Worm (Caenorhabditis elegans) whole organism, late embryonic: ENCODE data around the gene F19B2.5.

Source experiments
- C08G9.2 ChIP-seq: sonication (generic microtip); optimal IDR thresholded peaks from 2 replicates; lab custom pipeline; 2016; ENCODE audit warnings: mild to moderate bottlenecking, missing genetic modification characterization, moderate library complexity, missing compliant biosample characterization
- K09A11.1 ChIP-seq: sonication (generic microtip); optimal IDR thresholded peaks from 2 replicates; lab custom pipeline; 2017; ENCODE audit warnings: antibody characterized with exemption, mild to moderate bottlenecking, missing genetic modification characterization, missing compliant biosample characterization; ENCODE audit not compliant: insufficient read depth
- T23F11.4 ChIP-seq: fragments of 200-800 bp; sonication (Bioruptor generic); optimal IDR thresholded peaks from 2 replicates; lab custom pipeline; 2018; ENCODE audit warnings: mild to moderate bottlenecking, missing genetic modification characterization, missing compliant biosample characterization
- ahr-1 ChIP-seq: sonication (generic microtip); optimal IDR thresholded peaks from 2 replicates; lab custom pipeline; 2016; ENCODE audit warnings: missing genetic modification characterization, missing compliant biosample characterization
- ama-1 ChIP-seq: fragments of 150-350 bp; optimal IDR thresholded peaks from 2 replicates; lab custom pipeline; 2014
- ceh-18 ChIP-seq: sonication (generic microtip); optimal IDR thresholded peaks from 2 replicates; lab custom pipeline; 2016; ENCODE audit warnings: missing genetic modification characterization, missing compliant biosample characterization
- ceh-2 ChIP-seq: sonication (generic microtip); optimal IDR thresholded peaks from 2 replicates; lab custom pipeline; 2016; ENCODE audit warnings: missing genotype, missing genetic modification characterization, missing compliant biosample characterization
- ceh-22 ChIP-seq: sonication (generic microtip); optimal IDR thresholded peaks from 2 replicates; lab custom pipeline; 2017; ENCODE audit warnings: missing biosample characterization, missing genetic modification characterization
- ceh-31 ChIP-seq: sonication (generic microtip); optimal IDR thresholded peaks from 2 replicates; lab custom pipeline; 2016; ENCODE audit warnings: missing genetic modification characterization, missing compliant biosample characterization
- ceh-34 ChIP-seq: sonication (generic microtip); optimal IDR thresholded peaks from 2 replicates; lab custom pipeline; 2016; ENCODE audit warnings: mild to moderate bottlenecking, missing genetic modification characterization, missing compliant biosample characterization
- che-1 ChIP-seq: sonication (generic microtip); optimal IDR thresholded peaks from 2 replicates; lab custom pipeline; 2016; ENCODE audit warnings: mild to moderate bottlenecking, missing genetic modification characterization, missing compliant biosample characterization
- dmd-4 ChIP-seq: sonication (generic microtip); optimal IDR thresholded peaks from 2 replicates; lab custom pipeline; 2016; ENCODE audit warnings: borderline replicate concordance, missing genetic modification characterization, missing compliant biosample characterization
- dve-1 ChIP-seq: sonication (generic microtip); optimal IDR thresholded peaks from 2 replicates; lab custom pipeline; 2017; ENCODE audit warnings: antibody characterized with exemption, mild to moderate bottlenecking, missing genetic modification characterization, missing compliant biosample characterization
- elt-4 ChIP-seq: sonication (generic microtip); optimal IDR thresholded peaks from 2 replicates; lab custom pipeline; 2016; ENCODE audit warnings: missing genetic modification characterization, missing compliant biosample characterization
- eyg-1 ChIP-seq: sonication (generic microtip); optimal IDR thresholded peaks from 2 replicates; lab custom pipeline; 2016; ENCODE audit warnings: missing genotype, missing genetic modification characterization, missing compliant biosample characterization
- fkh-10 ChIP-seq: fragments of 150-350 bp; optimal IDR thresholded peaks from 2 replicates; lab custom pipeline; 2014; ENCODE audit warnings: missing biosample characterization, missing genetic modification reagents, missing genetic modification characterization
- fkh-6 ChIP-seq: sonication (generic microtip); optimal IDR thresholded peaks from 2 replicates; lab custom pipeline; 2016; ENCODE audit warnings: missing genetic modification characterization, missing compliant biosample characterization
- hlh-13 ChIP-seq: fragments of 200-800 bp; sonication (Bioruptor generic); optimal IDR thresholded peaks from 2 replicates; lab custom pipeline; 2018; ENCODE audit warnings: mild to moderate bottlenecking, missing genetic modification characterization, missing compliant biosample characterization
- hlh-30 ChIP-seq: sonication (generic microtip); optimal IDR thresholded peaks from 2 replicates; lab custom pipeline; 2017; ENCODE audit warnings: antibody characterized with exemption, missing genetic modification characterization, missing compliant biosample characterization; ENCODE audit not compliant: insufficient read depth
- hlh-6 ChIP-seq: sonication (generic microtip); optimal IDR thresholded peaks from 2 replicates; lab custom pipeline; 2016; ENCODE audit warnings: missing genotype, missing genetic modification characterization, missing compliant biosample characterization
- lim-6 ChIP-seq: sonication (generic microtip); optimal IDR thresholded peaks from 2 replicates; lab custom pipeline; 2016; ENCODE audit warnings: missing genetic modification characterization, missing compliant biosample characterization
- lin-11 ChIP-seq: fragments of 200-800 bp; sonication (Bioruptor generic); optimal IDR thresholded peaks from 2 replicates; lab custom pipeline; 2018; ENCODE audit warnings: mild to moderate bottlenecking, missing genetic modification characterization, missing compliant biosample characterization
- madf-2 ChIP-seq: sonication (generic microtip); optimal IDR thresholded peaks from 2 replicates; lab custom pipeline; 2017; ENCODE audit warnings: missing genetic modification characterization, missing compliant biosample characterization
- mec-3 ChIP-seq: sonication (generic microtip); optimal IDR thresholded peaks from 2 replicates; lab custom pipeline; 2016; ENCODE audit warnings: borderline replicate concordance, missing genetic modification characterization, missing compliant biosample characterization
- nfya-1 ChIP-seq: sonication (generic microtip); optimal IDR thresholded peaks from 2 replicates; lab custom pipeline; 2017; ENCODE audit warnings: missing genetic modification characterization, mild to moderate bottlenecking, missing compliant biosample characterization, antibody characterized with exemption, moderate library complexity
- nhr-11 ChIP-seq: fragments of 150-350 bp; optimal IDR thresholded peaks from 2 replicates; lab custom pipeline; 2014; ENCODE audit warnings: missing biosample characterization, missing genetic modification characterization
- nhr-232 ChIP-seq: sonication (generic microtip); optimal IDR thresholded peaks from 2 replicates; lab custom pipeline; 2016; ENCODE audit warnings: missing genetic modification characterization, missing compliant biosample characterization
- npax-4 ChIP-seq: sonication (generic microtip); optimal IDR thresholded peaks from 2 replicates; lab custom pipeline; 2016; ENCODE audit warnings: missing genetic modification characterization, missing compliant biosample characterization
- odd-2 ChIP-seq: sonication (generic microtip); optimal IDR thresholded peaks from 2 replicates; lab custom pipeline; 2017; ENCODE audit warnings: antibody characterized with exemption, mild to moderate bottlenecking, missing genetic modification characterization, missing compliant biosample characterization
- pqm-1 ChIP-seq: sonication (generic microtip); optimal IDR thresholded peaks from 2 replicates; lab custom pipeline; 2016; ENCODE audit warnings: missing genetic modification characterization, missing compliant biosample characterization
- rnt-1 ChIP-seq: sonication (generic microtip); optimal IDR thresholded peaks from 2 replicates; lab custom pipeline; 2016; ENCODE audit warnings: missing genetic modification characterization, missing compliant biosample characterization
- sdc-2 ChIP-seq: sonication (generic microtip); optimal IDR thresholded peaks from 2 replicates; lab custom pipeline; 2016; ENCODE audit warnings: missing genotype, missing genetic modification characterization, missing compliant biosample characterization
- sox-2 ChIP-seq: fragments of 200-800 bp; sonication (Bioruptor generic); IDR thresholded peaks from 2 replicates; pipeline ENCODE4 v1.3.6; 2022; ENCODE audit warnings: missing genetic modification reagents, missing genetic modification characterization, missing compliant biosample characterization
- syd-9 ChIP-seq: sonication (generic microtip); optimal IDR thresholded peaks from 2 replicates; lab custom pipeline; 2016; ENCODE audit warnings: mild to moderate bottlenecking, missing genetic modification characterization, moderate library complexity, missing compliant biosample characterization
- ttx-3 ChIP-seq: sonication (generic microtip); optimal IDR thresholded peaks from 2 replicates; lab custom pipeline; 2016; ENCODE audit warnings: missing genetic modification reagents, missing genetic modification characterization, missing compliant biosample characterization
- unc-3 ChIP-seq, 2 experiments: fragments of 200-800 bp in 1 of 2; sonication (Bioruptor generic) in 1 of 2; sonication (generic microtip) in 1 of 2; conservative IDR thresholded peaks in 1 of 2; optimal IDR thresholded peaks in 1 of 2; 2 replicates each; pipeline versions ENCODE4 v1.3.6 to Lab custom; 2016 to 2022; ENCODE audit warnings: missing compliant biosample characterization in 2 of 2, missing genetic modification characterization in 2 of 2, missing genetic modification reagents in 1 of 2
- unc-42 ChIP-seq: sonication (generic microtip); optimal IDR thresholded peaks from 2 replicates; lab custom pipeline; 2016; ENCODE audit warnings: missing genotype, missing genetic modification characterization, missing compliant biosample characterization
- unc-55 ChIP-seq: sonication (generic microtip); optimal IDR thresholded peaks from 2 replicates; lab custom pipeline; 2017; ENCODE audit warnings: missing biosample characterization, missing genetic modification reagents, missing genetic modification characterization
- zip-5 ChIP-seq: sonication (generic microtip); optimal IDR thresholded peaks from 2 replicates; lab custom pipeline; 2016; ENCODE audit warnings: missing genetic modification characterization, missing compliant biosample characterization

Gene F19B2.5

ce11 chrV:20182311-20182710 is 18.3 kb upstream of the F19B2.5 start:
- no peak for TF ChIP-seq lin-11
- no peak for TF ChIP-seq sox-2 (GFP tag; lab: Robert Waterston, UW)
- no peak for TF ChIP-seq syd-9 (tag; lab: Kevin White, UChicago)

ce11 chrV:20171941-20172340 is 8.0 kb upstream of the F19B2.5 start, which contains the start of gene srw-39:
Gene srw-39, minus strand, starts transcription at chrV:20172041.
- TF ChIP-seq elt-4 (tag; lab: Kevin White, UChicago) (no peak), pqm-1 (no peak), T23F11.4 (GFP tag; lab: Kevin White, UChicago) (no peak), ceh-31 (no peak), C08G9.2 (tag; lab: Kevin White, UChicago) (no peak), ceh-2 (tag; lab: Kevin White, UChicago) (no peak), fkh-10 (GFP tag; lab: Kevin White, UChicago) (no peak), K09A11.1 (tag; lab: Kevin White, UChicago) (no peak), eyg-1 (tag; lab: Kevin White, UChicago) (no peak)

- TF ChIP-seq dve-1 (tag; lab: Kevin White, UChicago) (no peak), ahr-1 (tag; lab: Kevin White, UChicago) (no peak), C08G9.2 (tag; lab: Kevin White, UChicago) (no peak), ceh-22 (tag; lab: Kevin White, UChicago) (no peak), hlh-6 (tag; lab: Kevin White, UChicago) (no peak), unc-3 (GFP tag; conservative IDR thresholded peaks at IDR 0.05; lab: Robert Waterston, UW) (no peak), unc-3 (tag; optimal IDR thresholded peaks at IDR 0.05; lab: Kevin White, UChicago) (no peak), nhr-11 (no peak)
These were observed 1.8 kb upstream of the F19B2.5 start for ce11 chrV:20165808-20166207.

ce11 chrV:20163105-20163449 is 888 bp downstream of the F19B2.5 start:
- TF ChIP-seq pqm-1, result no peak
- TF ChIP-seq dmd-4 (tag; lab: Kevin White, UChicago), result no peak
- no peak for TF ChIP-seq ttx-3 (tag; lab: Kevin White, UChicago)
- no peak for TF ChIP-seq mec-3
- no peak for TF ChIP-seq unc-55
- TF ChIP-seq unc-42 (tag; lab: Kevin White, UChicago), result no peak
- no peak for TF ChIP-seq madf-2 (tag; lab: Kevin White, UChicago)
- no peak for TF ChIP-seq nfya-1
- no peak for TF ChIP-seq ceh-18 (tag; lab: Kevin White, UChicago)
- TF ChIP-seq eyg-1 (tag; lab: Kevin White, UChicago), result no peak
- TF ChIP-seq rnt-1 (tag; lab: Kevin White, UChicago), result no peak
- no peak for TF ChIP-seq lim-6 (tag; lab: Kevin White, UChicago)
- no peak for TF ChIP-seq odd-2
- no peak for TF ChIP-seq che-1 (tag; lab: Kevin White, UChicago)
- no peak for TF ChIP-seq hlh-6 (tag; lab: Kevin White, UChicago)
- no peak for TF ChIP-seq nhr-232 (tag; lab: Kevin White, UChicago)
- no peak for TF ChIP-seq T23F11.4 (GFP tag; lab: Kevin White, UChicago)
- TF ChIP-seq sdc-2 (tag; lab: Kevin White, UChicago), result no peak
- no peak for TF ChIP-seq hlh-13 (GFP tag; lab: Kevin White, UChicago)

ce11 chrV:20162290-20163104 is 1.5 kb downstream of the F19B2.5 start:
- TF ChIP-seq dve-1 (tag; lab: Kevin White, UChicago), result no peak
- TF ChIP-seq fkh-10 (GFP tag; lab: Kevin White, UChicago), result no peak
- no peak for TF ChIP-seq pqm-1
- TF ChIP-seq fkh-6 (tag; lab: Kevin White, UChicago), result no peak
- TF ChIP-seq npax-4 (tag; lab: Kevin White, UChicago), result no peak
- TF ChIP-seq ceh-34, result no peak
- no peak for TF ChIP-seq ama-1 (lab: Kevin White, UChicago)
- TF ChIP-seq zip-5 (tag; lab: Kevin White, UChicago), result no peak
- no peak for TF ChIP-seq lin-11
- no peak for TF ChIP-seq hlh-30 (tag; lab: Kevin White, UChicago)
